Worm (Caenorhabditis elegans) whole organism, L1 larva: ENCODE data around the gene ubc-22.

Experiments
- C04F5.9 ChIP-seq: sonication (generic microtip); optimal IDR thresholded peaks from 2 replicates; lab custom pipeline; 2016; ENCODE audit warnings: missing genetic modification characterization, missing compliant biosample characterization
- C34B4.2 ChIP-seq: sonication (generic microtip); optimal IDR thresholded peaks from 2 replicates; lab custom pipeline; 2017; ENCODE audit warnings: mild to moderate bottlenecking, missing genetic modification characterization, missing compliant biosample characterization
- Y116A8C.19 ChIP-seq: sonication (generic microtip); optimal IDR thresholded peaks from 2 replicates; lab custom pipeline; 2016; ENCODE audit warnings: missing compliant biosample characterization, missing genetic modification characterization, borderline replicate concordance
- alr-1 ChIP-seq: fragments of 200-800 bp; sonication (Bioruptor generic); optimal IDR thresholded peaks from 2 replicates; lab custom pipeline; 2018; ENCODE audit warnings: borderline replicate concordance, mild to moderate bottlenecking, missing genetic modification characterization, missing compliant biosample characterization
- aly-2 ChIP-seq: fragments of 150-350 bp; optimal IDR thresholded peaks from 2 replicates; lab custom pipeline; 2014; ENCODE audit warnings: missing biosample characterization, missing genetic modification characterization
- blmp-1 ChIP-seq: fragments of 150-350 bp; optimal IDR thresholded peaks from 2 replicates; lab custom pipeline; 2014; ENCODE audit warnings: missing biosample characterization, missing genetic modification characterization
- ceh-8 ChIP-seq: fragments of 200-800 bp; sonication (Bioruptor generic); optimal IDR thresholded peaks from 2 replicates; lab custom pipeline; 2018; ENCODE audit warnings: mild to moderate bottlenecking, missing genetic modification characterization, moderate library complexity, missing compliant biosample characterization
- ceh-82 ChIP-seq, 3 experiments: fragments of 150-350 bp in 1 of 3; sonication (generic microtip) in 2 of 3; optimal IDR thresholded peaks; 2 replicates each; lab custom pipeline; 2014 to 2017; ENCODE audit warnings: missing biosample characterization in 3 of 3, missing genetic modification characterization in 3 of 3
- ceh-88 ChIP-seq: fragments of 200-800 bp; sonication (Bioruptor generic); IDR thresholded peaks from 2 replicates; pipeline ENCODE4 v1.3.6; 2022; ENCODE audit warnings: missing genetic modification characterization, missing compliant biosample characterization
- ceh-90 ChIP-seq: sonication (generic microtip); optimal IDR thresholded peaks from 2 replicates; lab custom pipeline; 2016; ENCODE audit warnings: missing genetic modification characterization, missing compliant biosample characterization
- dsc-1 ChIP-seq: sonication (generic microtip); optimal IDR thresholded peaks from 2 replicates; lab custom pipeline; 2016; ENCODE audit warnings: mild to moderate bottlenecking, missing genetic modification characterization, missing compliant biosample characterization
- efl-3 ChIP-seq: fragments of 200-800 bp; sonication (Bioruptor generic); optimal IDR thresholded peaks from 2 replicates; lab custom pipeline; 2018; ENCODE audit warnings: mild to moderate bottlenecking, missing genetic modification characterization, missing compliant biosample characterization
- egl-13 ChIP-seq: sonication (generic microtip); optimal IDR thresholded peaks from 2 replicates; lab custom pipeline; 2016; ENCODE audit warnings: missing genotype, missing genetic modification reagents, missing genetic modification characterization, missing compliant biosample characterization
- elt-2 ChIP-seq: sonication (generic microtip); optimal IDR thresholded peaks from 2 replicates; lab custom pipeline; 2016; ENCODE audit warnings: missing genetic modification characterization, mild to moderate bottlenecking, inconsistent platforms, missing compliant biosample characterization, missing genetic modification reagents
- elt-3 ChIP-seq, 6 experiments: fragments of 150-350 bp in 1 of 6; sonication (generic microtip); optimal IDR thresholded peaks; 2 replicates each; lab custom pipeline; 2017 to 2018; ENCODE audit warnings: missing biosample characterization in 6 of 6, missing genetic modification characterization in 6 of 6, inconsistent platforms in 1 of 6
- fkh-4 ChIP-seq: sonication (generic microtip); optimal IDR thresholded peaks from 2 replicates; lab custom pipeline; 2016; ENCODE audit warnings: missing compliant biosample characterization, missing genetic modification characterization, borderline replicate concordance
- fos-1 ChIP-seq: fragments of 150-350 bp; optimal IDR thresholded peaks from 2 replicates; lab custom pipeline; 2014; ENCODE audit warnings: missing biosample characterization, missing genetic modification characterization
- grh-1 ChIP-seq: fragments of 200-800 bp; sonication (Bioruptor generic); IDR thresholded peaks from 2 replicates; pipeline ENCODE4 v1.3.6; 2022; ENCODE audit warnings: missing genetic modification reagents, missing genetic modification characterization, missing compliant biosample characterization
- hlh-4 ChIP-seq: sonication (generic microtip); optimal IDR thresholded peaks from 2 replicates; lab custom pipeline; 2016; ENCODE audit warnings: mild to moderate bottlenecking, missing genetic modification characterization, missing compliant biosample characterization
- hpl-2 ChIP-seq: fragments of 150-350 bp; optimal IDR thresholded peaks from 2 replicates; lab custom pipeline; 2014; ENCODE audit warnings: missing biosample characterization, missing genetic modification reagents, missing genetic modification characterization
- jun-1 ChIP-seq: fragments of 150-350 bp; optimal IDR thresholded peaks from 2 replicates; lab custom pipeline; 2014; ENCODE audit warnings: missing biosample characterization, missing genetic modification reagents, missing genetic modification characterization
- lin-13 ChIP-seq: fragments of 150-350 bp; optimal IDR thresholded peaks from 2 replicates; lab custom pipeline; 2014; ENCODE audit warnings: missing biosample characterization, missing genetic modification reagents, missing genetic modification characterization
- lin-15B ChIP-seq: fragments of 150-350 bp; sonication (generic microtip); optimal IDR thresholded peaks from 3 replicates; lab custom pipeline; 2014; ENCODE audit warnings: missing biosample characterization, missing genetic modification characterization
- lin-35 ChIP-seq, 2 experiments: fragments of 150-350 bp; optimal IDR thresholded peaks; 2 replicates each; lab custom pipeline; 2014; ENCODE audit warnings: missing biosample characterization in 2 of 2, missing genetic modification characterization in 2 of 2, missing genetic modification reagents in 2 of 2
- lin-39 ChIP-seq: fragments of 150-350 bp; optimal IDR thresholded peaks from 2 replicates; lab custom pipeline; 2014; ENCODE audit warnings: missing biosample characterization, missing genetic modification reagents, missing genetic modification characterization
- lir-3 ChIP-seq: sonication (generic microtip); optimal IDR thresholded peaks from 2 replicates; lab custom pipeline; 2016; ENCODE audit warnings: mild to moderate bottlenecking, missing genetic modification characterization, moderate library complexity, missing compliant biosample characterization; ENCODE audit not compliant: poor library complexity
- lsy-2 ChIP-seq, 2 experiments: fragments of 150-350 bp; optimal IDR thresholded peaks; 2 replicates each; lab custom pipeline; 2014; ENCODE audit warnings: missing biosample characterization in 2 of 2, missing genetic modification characterization in 2 of 2
- mab-9 ChIP-seq: fragments of 200-800 bp; sonication (Bioruptor generic); IDR thresholded peaks from 2 replicates; pipeline ENCODE4 v1.3.6; 2022; ENCODE audit warnings: missing genetic modification reagents, missing genetic modification characterization, missing compliant biosample characterization
- mef-2 ChIP-seq: fragments of 150-350 bp; optimal IDR thresholded peaks from 2 replicates; lab custom pipeline; 2014; ENCODE audit warnings: missing biosample characterization, missing genetic modification characterization
- mep-1 ChIP-seq: fragments of 150-350 bp; optimal IDR thresholded peaks from 2 replicates; lab custom pipeline; 2014; ENCODE audit warnings: missing biosample characterization, missing genetic modification characterization
- nhr-11 ChIP-seq: fragments of 150-350 bp; optimal IDR thresholded peaks from 2 replicates; lab custom pipeline; 2014; ENCODE audit warnings: missing biosample characterization, missing genetic modification characterization
- nhr-12 ChIP-seq: sonication (generic microtip); optimal IDR thresholded peaks from 2 replicates; lab custom pipeline; 2017; ENCODE audit warnings: missing biosample characterization, missing genetic modification characterization
- nhr-76 ChIP-seq: sonication (generic microtip); optimal IDR thresholded peaks from 2 replicates; lab custom pipeline; 2017; ENCODE audit warnings: missing biosample characterization, missing genetic modification characterization
- nhr-84 ChIP-seq: sonication (generic microtip); optimal IDR thresholded peaks from 2 replicates; lab custom pipeline; 2017; ENCODE audit warnings: missing biosample characterization, missing genetic modification characterization
- nhr-85 ChIP-seq: sonication (generic microtip); peaks from one replicate; lab custom pipeline; 2016; ENCODE audit warnings: missing genetic modification characterization, inconsistent platforms, missing compliant biosample characterization
- pag-3 ChIP-seq: sonication (generic microtip); optimal IDR thresholded peaks from 2 replicates; lab custom pipeline; 2017; ENCODE audit warnings: missing genetic modification characterization, mild to moderate bottlenecking, missing compliant biosample characterization, antibody characterized with exemption, borderline replicate concordance; ENCODE audit not compliant: insufficient read depth
- skn-1 ChIP-seq: fragments of 150-350 bp; optimal IDR thresholded peaks from 2 replicates; lab custom pipeline; 2014; ENCODE audit warnings: missing biosample characterization, missing genetic modification characterization
- sup-37 ChIP-seq: fragments of 200-800 bp; sonication (Bioruptor generic); optimal IDR thresholded peaks from 2 replicates; lab custom pipeline; 2018; ENCODE audit warnings: mild to moderate bottlenecking, missing genetic modification characterization, missing compliant biosample characterization
- tbx-2 ChIP-seq: sonication (generic microtip); optimal IDR thresholded peaks from 2 replicates; lab custom pipeline; 2016; ENCODE audit warnings: missing genetic modification characterization, missing compliant biosample characterization
- unc-86 ChIP-seq: sonication (generic microtip); optimal IDR thresholded peaks from 2 replicates; lab custom pipeline; 2016; ENCODE audit warnings: missing genetic modification characterization, missing compliant biosample characterization
- vab-15 ChIP-seq: sonication (generic microtip); optimal IDR thresholded peaks from 2 replicates; lab custom pipeline; 2017; ENCODE audit warnings: missing genotype, mild to moderate bottlenecking, missing genetic modification characterization, missing compliant biosample characterization
- ztf-4 ChIP-seq: fragments of 150-350 bp; optimal IDR thresholded peaks from 2 replicates; lab custom pipeline; 2014; ENCODE audit warnings: missing biosample characterization, missing genetic modification characterization

Gene ubc-22

DNA sequence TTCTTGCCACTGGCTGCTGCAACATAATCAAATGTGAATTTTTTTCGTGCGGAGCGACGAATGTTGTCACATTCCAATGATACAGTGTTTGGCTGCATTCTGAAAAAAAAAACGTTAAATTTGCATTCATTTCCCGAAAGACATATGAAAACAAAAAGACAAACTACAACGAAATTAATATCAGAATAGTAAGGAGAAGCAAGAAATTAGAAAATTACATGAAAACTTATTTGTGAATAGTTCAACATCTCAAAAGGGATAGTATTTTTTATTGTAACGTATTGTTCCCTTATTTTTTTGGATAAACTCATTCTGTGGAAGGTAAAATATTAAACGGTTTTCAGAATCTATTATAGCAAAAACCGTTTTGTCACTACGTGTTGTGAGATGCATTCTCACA, 15.4 kb downstream of the ubc-22 start, which contains the start of gene sprp-4:
Gene sprp-4, minus strand, starts transcription at position 101 of the 400 bp plus-strand sequence.
- no peak for TF ChIP-seq fkh-4
- no peak for TF ChIP-seq dsc-1 (tag; lab: Kevin White, UChicago)
- no peak for TF ChIP-seq nhr-84 (tag; lab: Kevin White, UChicago)
- no peak for TF ChIP-seq alr-1 (tag; lab: Kevin White, UChicago)
- no peak for TF ChIP-seq lir-3 (tag; lab: Kevin White, UChicago)
- no peak for TF ChIP-seq Y116A8C.19 (tag; lab: Kevin White, UChicago)
- TF ChIP-seq nhr-76 = no peak
- no peak for TF ChIP-seq mef-2 (tag; lab: Kevin White, UChicago)
- TF ChIP-seq lin-39 (tag; lab: Kevin White, UChicago) = no peak
- no peak for TF ChIP-seq fos-1 (tag; lab: Kevin White, UChicago)
- TF ChIP-seq nhr-85 (tag; lab: Kevin White, UChicago) = no peak

DNA sequence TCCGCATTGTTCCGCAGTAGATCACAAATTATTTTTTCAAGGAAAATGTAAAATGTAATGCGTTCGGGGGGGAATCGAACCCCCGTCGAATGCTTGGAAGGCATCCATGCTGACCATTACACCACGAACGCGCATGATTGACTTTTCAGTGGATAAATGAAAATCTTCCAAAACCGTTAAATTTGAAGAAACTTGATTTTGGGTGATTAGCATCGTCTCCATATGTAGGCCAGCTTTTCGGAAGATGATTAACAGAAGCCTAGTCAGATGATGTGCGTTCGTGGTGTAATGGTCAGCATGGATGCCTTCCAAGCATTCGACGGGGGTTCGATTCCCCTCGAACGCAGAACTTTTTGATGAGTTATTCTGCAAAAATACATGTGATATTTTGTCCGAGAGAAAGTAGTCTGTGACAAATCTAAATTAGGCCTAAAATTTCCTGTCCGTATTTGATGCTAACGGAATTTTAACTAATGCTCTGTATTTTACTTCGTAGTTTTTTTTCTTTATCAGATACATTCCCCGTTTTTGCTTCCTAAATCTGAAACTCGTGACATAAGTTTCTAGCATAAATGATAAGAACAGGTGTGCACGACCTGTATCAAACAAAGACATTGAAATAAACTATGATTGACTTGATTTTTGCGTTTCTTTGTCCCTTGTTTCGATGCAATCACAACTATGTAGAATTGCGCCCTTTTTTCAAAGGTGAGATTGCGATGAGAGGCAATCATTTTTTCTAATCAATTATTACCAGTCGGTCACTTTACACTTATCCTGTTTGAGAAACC, 22.3 kb downstream of the ubc-22 start, which contains the start of gene C28G1.10:
Gene C28G1.10, plus strand, starts transcription at position 676 of the 791 bp plus-strand sequence.
- no peak for TF ChIP-seq lin-39 (tag; lab: Kevin White, UChicago)
- TF ChIP-seq lin-35 (GFP tag; optimal IDR thresholded peaks at IDR 0.05; lab: Kevin White, UChicago) = peak in 1 of 2 experiments; percentile 17
- TF ChIP-seq elt-2 = peak; percentile 76

ce11 chrX:8843988-8844387, 25.0 kb downstream of the ubc-22 start, which contains the start of gene ubc-23:
ubc-23 (plus strand) TSS chrX:8844288.
- no peak for TF ChIP-seq vab-15 (tag; lab: Kevin White, UChicago)
- TF ChIP-seq sup-37 = no peak
- no peak for TF ChIP-seq skn-1 (tag; lab: Kevin White, UChicago)
- no peak for TF ChIP-seq nhr-11 (tag; lab: Kevin White, UChicago)
- no peak for TF ChIP-seq nhr-84 (tag; lab: Kevin White, UChicago)
- no peak for TF ChIP-seq ztf-4 (tag; lab: Kevin White, UChicago)
- TF ChIP-seq lin-39 (tag; lab: Kevin White, UChicago) = no peak

- TF ChIP-seq efl-3 (GFP tag; lab: Kevin White, UChicago) = no peak
- no peak for TF ChIP-seq lin-39 (tag; lab: Kevin White, UChicago)
- no peak for TF ChIP-seq blmp-1 (tag; lab: Kevin White, UChicago)
- no peak for TF ChIP-seq nhr-11 (tag; lab: Kevin White, UChicago)
- no peak for TF ChIP-seq tbx-2
- no peak for TF ChIP-seq fkh-4
- no peak for TF ChIP-seq ceh-8 (GFP tag; lab: Kevin White, UChicago)
- no peak for TF ChIP-seq ceh-82 (tag; optimal IDR thresholded peaks at IDR 0.05; lab: Kevin White, UChicago)
- TF ChIP-seq pag-3 (tag; lab: Kevin White, UChicago) = no peak
- no peak for TF ChIP-seq hlh-4 (tag; lab: Kevin White, UChicago)
- TF ChIP-seq sup-37 = no peak
- TF ChIP-seq aly-2 = no peak
- TF ChIP-seq jun-1 (tag; lab: Kevin White, UChicago) = no peak
Measured at ce11 chrX:8838176-8838575, 30.8 kb downstream of the ubc-22 start.

DNA sequence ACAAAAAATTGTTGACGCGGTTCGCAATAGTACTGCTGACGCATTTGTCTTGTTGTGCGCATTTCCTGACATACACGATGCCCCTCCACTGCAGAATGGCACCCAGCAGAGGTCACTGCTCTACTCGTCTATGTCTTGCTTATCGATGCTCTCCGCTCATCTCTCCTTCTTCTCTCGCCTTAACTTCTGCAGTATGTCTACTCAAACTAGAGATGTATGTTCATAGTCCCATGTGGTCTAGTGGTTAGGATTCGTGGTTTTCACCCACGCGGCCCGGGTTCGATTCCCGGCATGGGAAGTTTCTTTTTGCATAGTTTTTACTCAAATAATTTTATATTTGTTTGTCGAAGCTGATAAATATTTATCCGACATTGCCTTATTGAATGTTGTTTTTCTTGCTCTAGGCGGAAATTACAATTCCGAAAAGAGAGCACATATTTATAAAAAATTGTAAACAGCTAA, 33.0 kb downstream of the ubc-22 start, which contains the start of gene C28G1.2:
Gene C28G1.2, plus strand, starts transcription at position 130 of the 462 bp plus-strand sequence.
- no peak for TF ChIP-seq nhr-12
- peak; percentile 74 for TF ChIP-seq lin-13
- peak; percentile 76 to 90 (median 82) for TF ChIP-seq ceh-82 (tag; optimal IDR thresholded peaks at IDR 0.05; lab: Kevin White, UChicago)
- peak; percentile 89 for TF ChIP-seq ceh-88 (GFP tag; lab: Robert Waterston, UW)
- peak; percentile 89 for TF ChIP-seq egl-13 (tag; lab: Kevin White, UChicago)
- peak; percentile 69 for TF ChIP-seq hpl-2 (GFP tag; lab: Kevin White, UChicago)
- no peak for TF ChIP-seq C34B4.2 (tag; lab: Kevin White, UChicago)
- peak; percentile 83 to 91 for TF ChIP-seq lsy-2 (tag; optimal IDR thresholded peaks at IDR 0.05; lab: Kevin White, UChicago)
- peak; percentile 93 for TF ChIP-seq tbx-2
- peak; percentile 87 for TF ChIP-seq mab-9 (GFP tag; lab: Robert Waterston, UW)
- peak; percentile 69 for TF ChIP-seq C04F5.9 (tag; lab: Kevin White, UChicago)
- no peak for TF ChIP-seq ceh-90 (tag; lab: Kevin White, UChicago)
- TF ChIP-seq pag-3 (tag; lab: Kevin White, UChicago) = peak; percentile 73
- peak; percentile 93 for TF ChIP-seq unc-86 (tag; lab: Kevin White, UChicago)
- TF ChIP-seq mep-1 (tag; lab: Kevin White, UChicago) = peak; percentile 89
- TF ChIP-seq lin-15B (tag; lab: Kevin White, UChicago) = peak; percentile 50
- peak in 2 of 6 experiments; percentile 34 to 81 for TF ChIP-seq elt-3 (tag; optimal IDR thresholded peaks at IDR 0.05; lab: Kevin White, UChicago)
- peak; percentile 44 for TF ChIP-seq elt-2
- peak; percentile 76 for TF ChIP-seq fos-1 (tag; lab: Kevin White, UChicago)
- peak; percentile 89 for TF ChIP-seq grh-1 (GFP tag; lab: Robert Waterston, UW)
